Fruit fly (Drosophila melanogaster) whole organism, adult: Measurements from ENCODE around the gene CG17197.

Source experiments
- CG12768 ChIP-seq: fragments of 200-800 bp; sonication (Bioruptor generic); optimal IDR thresholded peaks from 2 replicates; lab custom pipeline; 2017; ENCODE audit warnings: missing biosample characterization, missing genetic modification characterization, mild to moderate bottlenecking, moderate library complexity, missing genetic modification reagents
- CG14711 ChIP-seq: fragments of 200-800 bp; sonication (Bioruptor generic); optimal IDR thresholded peaks from 2 replicates; lab custom pipeline; 2018; ENCODE audit warnings: missing biosample characterization, mild to moderate bottlenecking, missing genetic modification characterization, moderate library complexity
- CG33017 ChIP-seq: fragments of 200-800 bp; sonication (Bioruptor generic); optimal IDR thresholded peaks from 2 replicates; lab custom pipeline; 2018; ENCODE audit warnings: missing biosample characterization, mild to moderate bottlenecking, missing genetic modification characterization, moderate library complexity
- CG5204 ChIP-seq: fragments of 200-800 bp; sonication (Bioruptor generic); optimal IDR thresholded peaks from 2 replicates; lab custom pipeline; 2016; ENCODE audit warnings: missing biosample characterization, missing genetic modification characterization
- CG7045 ChIP-seq: fragments of 200-800 bp; sonication (Bioruptor generic); optimal IDR thresholded peaks from 2 replicates; lab custom pipeline; 2017; ENCODE audit warnings: missing biosample characterization, mild to moderate bottlenecking, missing genetic modification characterization
- CG7101 ChIP-seq: fragments of 200-800 bp; sonication (Bioruptor generic); optimal IDR thresholded peaks from 2 replicates; lab custom pipeline; 2018; ENCODE audit warnings: missing biosample characterization, mild to moderate bottlenecking, missing genetic modification characterization, moderate library complexity
- Crg-1 ChIP-seq: fragments of 200-800 bp; sonication (Bioruptor generic); optimal IDR thresholded peaks from 2 replicates; lab custom pipeline; 2016; ENCODE audit warnings: missing biosample characterization, missing genetic modification characterization
- cic ChIP-seq: fragments of 200-800 bp; sonication (Bioruptor generic); optimal IDR thresholded peaks from 2 replicates; lab custom pipeline; 2017; ENCODE audit warnings: missing biosample characterization, mild to moderate bottlenecking, missing genetic modification characterization, moderate library complexity
- cnc ChIP-seq, 2 experiments: fragments of >200 bp; optimal IDR thresholded peaks; 2 replicates each; lab custom pipeline; 2017
- kay ChIP-seq: fragments of 200-800 bp; sonication (Bioruptor generic); peaks from one replicate; lab custom pipeline; 2016; ENCODE audit warnings: missing biosample characterization, missing genetic modification characterization, borderline replicate concordance
- ovo ChIP-seq: fragments of 200-800 bp; sonication (Bioruptor generic); optimal IDR thresholded peaks from 2 replicates; lab custom pipeline; 2016; ENCODE audit warnings: missing biosample characterization, missing genetic modification characterization
- tj ChIP-seq: fragments of 200-800 bp; sonication (Bioruptor generic); optimal IDR thresholded peaks from 3 replicates; lab custom pipeline; 2017; ENCODE audit warnings: missing biosample characterization, mild to moderate bottlenecking, missing genetic modification characterization, moderate library complexity

dm6 chr3R:25775269-25775668, at the start of gene CG17197, which contains the start of gene CG17198:
- no peak for TF ChIP-seq CG7045
- no peak for TF ChIP-seq cnc (optimal IDR thresholded peaks at IDR 0.05; lab: Kevin White, UChicago)
- no peak for TF ChIP-seq CG5204
- no peak for TF ChIP-seq kay (GFP tag; lab: Kevin White, UChicago)
- TF ChIP-seq CG7101 (tag; lab: Kevin White, UChicago), result no peak
- TF ChIP-seq CG14711 (tag; lab: Kevin White, UChicago), result no peak
- TF ChIP-seq CG12768 (GFP tag; lab: Kevin White, UChicago), result no peak
- TF ChIP-seq ovo (GFP tag; lab: Kevin White, UChicago), result no peak
- TF ChIP-seq cic (GFP tag; lab: Kevin White, UChicago), result no peak
- no peak for TF ChIP-seq Crg-1 (GFP tag; lab: Kevin White, UChicago)
- TF ChIP-seq tj, result no peak
- no peak for TF ChIP-seq CG33017 (tag; lab: Kevin White, UChicago)
